Fruit fly (Drosophila melanogaster) whole organism, embryonic: ENCODE results near the gene SmydA-2.
A peak's percentile ranks its signal among the peaks of the same experiment; 100 is the strongest.

Source experiments
- Antp ChIP-seq: fragments of 200-800 bp; sonication (Bioruptor generic); optimal IDR thresholded peaks from 3 replicates; lab custom pipeline; 2016; ENCODE audit warnings: missing biosample characterization, missing genetic modification characterization
- Atf3 ChIP-seq: fragments of 200-800 bp; sonication (Bioruptor generic); optimal IDR thresholded peaks from 3 replicates; lab custom pipeline; 2016; ENCODE audit warnings: missing biosample characterization, missing genetic modification characterization
- CG10959 ChIP-seq: fragments of 200-800 bp; sonication (Bioruptor generic); IDR thresholded peaks from 2 replicates; pipeline ENCODE4 v1.3.6; 2022; ENCODE audit warnings: missing biosample characterization, missing genetic modification characterization
- CG11696 ChIP-seq: fragments of 200-800 bp; sonication (Bioruptor generic); IDR thresholded peaks from 2 replicates; pipeline ENCODE4 v1.3.6; 2022; ENCODE audit warnings: missing biosample characterization, missing genetic modification characterization
- CG13624 ChIP-seq: fragments of 200-800 bp; sonication (Bioruptor generic); optimal IDR thresholded peaks from 2 replicates; lab custom pipeline; 2016; ENCODE audit warnings: missing biosample characterization, missing genetic modification characterization
- CG15514 ChIP-seq: fragments of 200-800 bp; sonication (Bioruptor generic); optimal IDR thresholded peaks from 3 replicates; lab custom pipeline; 2017; ENCODE audit warnings: missing biosample characterization, missing genetic modification characterization, mild to moderate bottlenecking, moderate library complexity, missing genetic modification reagents
- CG16779 ChIP-seq: fragments of 200-800 bp; sonication (Bioruptor generic); IDR thresholded peaks from 2 replicates; pipeline ENCODE4 v1.3.6; 2022; ENCODE audit warnings: missing biosample characterization, missing genetic modification characterization
- CG17359 ChIP-seq: fragments of 200-800 bp; sonication (Bioruptor generic); optimal IDR thresholded peaks from 3 replicates; lab custom pipeline; 2018; ENCODE audit warnings: missing biosample characterization, mild to moderate bottlenecking, missing genetic modification characterization, moderate library complexity
- CG17385 ChIP-seq: fragments of 200-800 bp; sonication (Bioruptor generic); optimal IDR thresholded peaks from 3 replicates; lab custom pipeline; 2018; ENCODE audit warnings: missing biosample characterization, mild to moderate bottlenecking, missing genetic modification characterization
- CG17612 ChIP-seq: fragments of 200-800 bp; sonication (Bioruptor generic); IDR thresholded peaks from 2 replicates; pipeline ENCODE4 v1.3.6; 2022; ENCODE audit warnings: missing biosample characterization, missing genetic modification characterization
- CG17802 ChIP-seq: fragments of 200-800 bp; sonication (Bioruptor generic); optimal IDR thresholded peaks from 2 replicates; lab custom pipeline; 2018; ENCODE audit warnings: missing biosample characterization, mild to moderate bottlenecking, missing genetic modification characterization, moderate library complexity
- CG2120 ChIP-seq: fragments of 200-800 bp; sonication (Bioruptor generic); optimal IDR thresholded peaks from 3 replicates; lab custom pipeline; 2016; ENCODE audit warnings: missing biosample characterization, missing genetic modification characterization
- CG2199 ChIP-seq: fragments of 200-800 bp; sonication (Bioruptor generic); IDR thresholded peaks from 3 replicates; pipeline ENCODE4 v1.3.6; 2022; ENCODE audit warnings: missing biosample characterization, missing genetic modification characterization
- CG31224 ChIP-seq: fragments of 200-800 bp; sonication (Bioruptor generic); IDR thresholded peaks from 2 replicates; pipeline ENCODE4 v1.3.6; 2022; ENCODE audit warnings: missing biosample characterization, missing genetic modification characterization
- CG32767 ChIP-seq: fragments of 200-800 bp; sonication (Bioruptor generic); IDR thresholded peaks from 2 replicates; pipeline ENCODE4 v1.3.6; 2022; ENCODE audit warnings: missing biosample characterization, missing genetic modification characterization
- CG3281 ChIP-seq: fragments of 200-800 bp; sonication (Bioruptor generic); optimal IDR thresholded peaks from 3 replicates; lab custom pipeline; 2017; ENCODE audit warnings: missing biosample characterization, mild to moderate bottlenecking, missing genetic modification characterization
- CG34376 ChIP-seq: fragments of 200-800 bp; sonication (Bioruptor generic); optimal IDR thresholded peaks from 2 replicates; lab custom pipeline; 2018; ENCODE audit warnings: missing biosample characterization, mild to moderate bottlenecking, missing genetic modification characterization
- CG4424 ChIP-seq: fragments of 200-800 bp; sonication (Bioruptor generic); optimal IDR thresholded peaks from 3 replicates; lab custom pipeline; 2016; ENCODE audit warnings: missing biosample characterization, missing genetic modification characterization
- CG5180 ChIP-seq: fragments of 200-800 bp; sonication (Bioruptor generic); optimal IDR thresholded peaks from 3 replicates; lab custom pipeline; 2017; ENCODE audit warnings: missing biosample characterization, missing genetic modification characterization, mild to moderate bottlenecking, moderate library complexity, missing genetic modification reagents
- CG6272 ChIP-seq: fragments of 200-800 bp; sonication (Bioruptor generic); IDR thresholded peaks from 2 replicates; pipeline ENCODE4 v1.3.6; 2022; ENCODE audit warnings: missing biosample characterization, missing genetic modification characterization
- CG6813 ChIP-seq: fragments of 200-800 bp; sonication (Bioruptor generic); optimal IDR thresholded peaks from 2 replicates; lab custom pipeline; 2017; ENCODE audit warnings: missing biosample characterization, missing genetic modification characterization, mild to moderate bottlenecking, moderate library complexity, missing genetic modification reagents
- CG9609 ChIP-seq: fragments of 200-800 bp; sonication (Bioruptor generic); optimal IDR thresholded peaks from 3 replicates; lab custom pipeline; 2016; ENCODE audit warnings: missing biosample characterization, missing genetic modification characterization
- CG9817 ChIP-seq: fragments of 200-800 bp; sonication (Bioruptor generic); optimal IDR thresholded peaks from 2 replicates; lab custom pipeline; 2018; ENCODE audit warnings: missing biosample characterization, mild to moderate bottlenecking, missing genetic modification characterization, moderate library complexity
- CG9932 ChIP-seq: fragments of 200-800 bp; sonication (Bioruptor generic); IDR thresholded peaks from 2 replicates; pipeline ENCODE4 v1.3.6; 2022; ENCODE audit warnings: missing biosample characterization, missing genetic modification characterization
- CoRest ChIP-seq: fragments of 200-800 bp; sonication (Bioruptor generic); optimal IDR thresholded peaks from 3 replicates; lab custom pipeline; 2018; ENCODE audit warnings: missing biosample characterization, mild to moderate bottlenecking, missing genetic modification characterization, moderate library complexity
- Dbx ChIP-seq: fragments of 200-800 bp; sonication (Bioruptor generic); IDR thresholded peaks from 3 replicates; pipeline ENCODE4 v1.3.6; 2022; ENCODE audit warnings: missing biosample characterization, missing genetic modification characterization
- HHEX ChIP-seq: fragments of 200-800 bp; sonication (Bioruptor generic); optimal IDR thresholded peaks from 3 replicates; lab custom pipeline; 2017; ENCODE audit warnings: missing biosample characterization, mild to moderate bottlenecking, missing genetic modification characterization, missing genetic modification reagents
- HmgZ ChIP-seq: fragments of 200-800 bp; sonication (Bioruptor generic); optimal IDR thresholded peaks from 2 replicates; lab custom pipeline; 2018; ENCODE audit warnings: missing biosample characterization, mild to moderate bottlenecking, missing genetic modification characterization
- Hmx ChIP-seq: fragments of 200-800 bp; sonication (Bioruptor generic); optimal IDR thresholded peaks from 2 replicates; lab custom pipeline; 2016; ENCODE audit warnings: missing biosample characterization, missing genetic modification characterization
- Hr39 ChIP-seq: fragments of >200 bp; optimal IDR thresholded peaks from 2 replicates; lab custom pipeline; 2017
- Kr ChIP-seq: fragments of 200-800 bp; sonication (Bioruptor generic); optimal IDR thresholded peaks from 2 replicates; lab custom pipeline; 2017; ENCODE audit warnings: missing biosample characterization, mild to moderate bottlenecking, missing genetic modification characterization
- Lpt ChIP-seq: fragments of >200 bp; optimal IDR thresholded peaks from 2 replicates; lab custom pipeline; 2018; ENCODE audit warnings: missing biosample characterization, missing genetic modification characterization
- Max ChIP-seq: fragments of 200-800 bp; sonication (Bioruptor generic); optimal IDR thresholded peaks from 2 replicates; lab custom pipeline; 2016; ENCODE audit warnings: missing biosample characterization, mild to moderate bottlenecking, missing genetic modification characterization
- NC2α ChIP-seq: fragments of 200-800 bp; sonication (Bioruptor generic); optimal IDR thresholded peaks from 2 replicates; lab custom pipeline; 2016; ENCODE audit warnings: missing biosample characterization, missing genetic modification characterization
- Pdp1 ChIP-seq, 2 experiments: fragments of 200-800 bp; sonication (Bioruptor generic); optimal IDR thresholded peaks; 3 replicates each; lab custom pipeline; 2016; ENCODE audit warnings: missing biosample characterization in 2 of 2, missing genetic modification characterization in 2 of 2, mild to moderate bottlenecking in 1 of 2, moderate library complexity in 1 of 2
- ab ChIP-seq: fragments of 200-800 bp; sonication (Bioruptor generic); optimal IDR thresholded peaks from 2 replicates; lab custom pipeline; 2016; ENCODE audit warnings: missing biosample characterization, missing genetic modification characterization
- abd-A ChIP-seq: fragments of 200-800 bp; sonication (Bioruptor generic); optimal IDR thresholded peaks from 3 replicates; lab custom pipeline; 2019; ENCODE audit warnings: missing biosample characterization, mild to moderate bottlenecking, missing genetic modification characterization, moderate library complexity
- chif ChIP-seq, 2 experiments: fragments of 200-800 bp; sonication (Bioruptor generic); optimal IDR thresholded peaks; 3 replicates each; lab custom pipeline; 2016; ENCODE audit warnings: missing biosample characterization in 2 of 2, missing genetic modification characterization in 2 of 2
- chm ChIP-seq: fragments of 200-800 bp; sonication (Bioruptor generic); IDR thresholded peaks from 2 replicates; pipeline ENCODE4 v1.3.6; 2022; ENCODE audit warnings: missing biosample characterization, missing genetic modification characterization
- cwo ChIP-seq: fragments of 200-800 bp; sonication (Bioruptor generic); optimal IDR thresholded peaks from 3 replicates; lab custom pipeline; 2017; ENCODE audit warnings: missing biosample characterization, missing genetic modification characterization, mild to moderate bottlenecking, moderate library complexity, missing genetic modification reagents
- dan ChIP-seq: fragments of 200-800 bp; sonication (Bioruptor generic); IDR thresholded peaks from 2 replicates; pipeline ENCODE4 v1.3.6; 2022; ENCODE audit warnings: missing biosample characterization, missing genetic modification characterization
- fru ChIP-seq: fragments of >200 bp; optimal IDR thresholded peaks from 2 replicates; lab custom pipeline; 2017
- gro ChIP-seq: fragments of 200-800 bp; sonication (Bioruptor generic); optimal IDR thresholded peaks from 2 replicates; lab custom pipeline; 2016; ENCODE audit warnings: missing biosample characterization, missing genetic modification characterization
- kni ChIP-seq: fragments of 200-800 bp; sonication (Bioruptor generic); optimal IDR thresholded peaks from 3 replicates; lab custom pipeline; 2017; ENCODE audit warnings: mild to moderate bottlenecking, missing biosample characterization, missing genetic modification reagents, missing genetic modification characterization
- mam ChIP-seq: fragments of 200-800 bp; sonication (Bioruptor generic); optimal IDR thresholded peaks from 3 replicates; lab custom pipeline; 2016; ENCODE audit warnings: missing biosample characterization, missing genetic modification characterization
- org-1 ChIP-seq: fragments of 200-800 bp; sonication (Bioruptor generic); optimal IDR thresholded peaks from 2 replicates; lab custom pipeline; 2017; ENCODE audit warnings: missing biosample characterization, missing genetic modification characterization
- run ChIP-seq: fragments of 200-800 bp; sonication (Bioruptor generic); optimal IDR thresholded peaks from 3 replicates; lab custom pipeline; 2018; ENCODE audit warnings: missing biosample characterization, mild to moderate bottlenecking, missing genetic modification characterization
- slp2 ChIP-seq: fragments of 200-800 bp; sonication (Bioruptor generic); optimal IDR thresholded peaks from 2 replicates; lab custom pipeline; 2016; ENCODE audit warnings: missing biosample characterization, missing genetic modification characterization
- so ChIP-seq: fragments of 200-800 bp; sonication (Bioruptor generic); IDR thresholded peaks from 3 replicates; pipeline ENCODE4 v1.3.6; 2022; ENCODE audit warnings: missing biosample characterization, missing genetic modification characterization
- stwl ChIP-seq: fragments of 200-800 bp; sonication (Bioruptor generic); optimal IDR thresholded peaks from 3 replicates; lab custom pipeline; 2018; ENCODE audit warnings: missing biosample characterization, mild to moderate bottlenecking, missing genetic modification characterization, moderate library complexity
- tin ChIP-seq: fragments of 200-800 bp; sonication (Bioruptor generic); optimal IDR thresholded peaks from 3 replicates; lab custom pipeline; 2016; ENCODE audit warnings: missing biosample characterization, missing genetic modification characterization
- unpg ChIP-seq: fragments of 200-800 bp; sonication (Bioruptor generic); optimal IDR thresholded peaks from 3 replicates; lab custom pipeline; 2018; ENCODE audit warnings: missing biosample characterization, mild to moderate bottlenecking, missing genetic modification characterization, moderate library complexity

SmydA-2 gene

DNA sequence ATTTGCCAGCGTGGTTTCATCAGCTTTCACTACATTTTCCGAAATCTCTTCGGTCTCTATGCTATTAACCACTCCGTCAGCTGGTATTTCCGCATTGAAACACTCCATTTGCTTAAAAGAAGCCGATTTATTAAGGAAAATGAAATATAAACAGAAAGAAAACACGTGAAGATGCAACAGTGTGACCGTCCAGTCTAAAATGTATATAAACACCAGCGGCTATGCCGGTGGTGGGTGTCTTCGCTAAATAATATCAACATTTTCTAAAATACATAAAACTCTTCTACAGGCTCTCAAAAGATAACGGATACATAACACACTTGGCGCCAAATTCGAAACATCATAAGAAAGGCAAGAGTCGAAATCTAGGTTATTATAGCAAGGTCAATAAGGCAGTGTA, 2.6 kb downstream of the SmydA-2 start, which contains the start of gene CG3808 (continued):
- no peak for TF ChIP-seq CG17612 (GFP tag; lab: Robert Waterston, UW)
- peak; percentile 83 for TF ChIP-seq gro (GFP tag; lab: Kevin White, UChicago)
- no peak for TF ChIP-seq CG17359 (tag; lab: Kevin White, UChicago)
- peak; percentile 55 for TF ChIP-seq CoRest (tag; lab: Kevin White, UChicago)
- TF ChIP-seq Max: peak; percentile 93
- TF ChIP-seq CG16779 (GFP tag; lab: Robert Waterston, UW): no peak
- no peak for TF ChIP-seq CG17385 (GFP tag; lab: Kevin White, UChicago)
- peak; percentile 86 for TF ChIP-seq cwo (GFP tag; lab: Kevin White, UChicago)
- TF ChIP-seq tin (GFP tag; lab: Kevin White, UChicago): no peak
- TF ChIP-seq Atf3 (GFP tag; lab: Kevin White, UChicago): no peak
- no peak for TF ChIP-seq ab (GFP tag; lab: Kevin White, UChicago)
- peak; percentile 14 for TF ChIP-seq CG13624
- no peak for TF ChIP-seq Hmx (GFP tag; lab: Kevin White, UChicago)
- peak; percentile 73 for TF ChIP-seq HmgZ (tag; lab: Kevin White, UChicago)
- TF ChIP-seq org-1 (GFP tag; lab: Kevin White, UChicago): no peak
- peak; percentile 71; the same call in 2 of the 3 replicates for TF ChIP-seq CG2199 (GFP tag; lab: Robert Waterston, UW)
- TF ChIP-seq abd-A (tag; lab: Kevin White, UChicago): no peak
- TF ChIP-seq CG34376 (GFP tag; lab: Kevin White, UChicago): no peak
- peak in 1 of 2 experiments; percentile 6 for TF ChIP-seq chif (GFP tag; optimal IDR thresholded peaks at IDR 0.05; lab: Kevin White, UChicago)
- no peak; the same call in 1 of the 2 replicates for TF ChIP-seq CG31224 (GFP tag; lab: Robert Waterston, UW)
- TF ChIP-seq CG3281: no peak
- TF ChIP-seq CG4424 (GFP tag; lab: Kevin White, UChicago): no peak
- peak; percentile 18 to 49 for TF ChIP-seq Pdp1 (GFP tag; optimal IDR thresholded peaks at IDR 0.05; lab: Kevin White, UChicago)
- TF ChIP-seq unpg (GFP tag; lab: Kevin White, UChicago): no peak
- no peak for TF ChIP-seq CG9609 (GFP tag; lab: Kevin White, UChicago)
- TF ChIP-seq CG2120 (GFP tag; lab: Kevin White, UChicago): peak; percentile 33
- no peak for TF ChIP-seq CG32767 (GFP tag; lab: Robert Waterston, UW)
- TF ChIP-seq Dbx: no peak
- 0 out of 2 replicates have a peak, but pooled peaks have one; percentile 24 for TF ChIP-seq chm
- no peak for TF ChIP-seq Lpt (GFP tag; lab: Kevin White, UChicago)
- no peak for TF ChIP-seq fru (lab: Kevin White, UChicago)
- peak; percentile 5 for TF ChIP-seq Antp (GFP tag; lab: Kevin White, UChicago)
- no peak for TF ChIP-seq dan (GFP tag; lab: Robert Waterston, UW)
- TF ChIP-seq Hr39 (lab: Kevin White, UChicago): no peak
- TF ChIP-seq CG5180 (GFP tag; lab: Kevin White, UChicago): no peak
- TF ChIP-seq HHEX (GFP tag; lab: Kevin White, UChicago): no peak
- no peak for TF ChIP-seq slp2 (GFP tag; lab: Kevin White, UChicago)
- TF ChIP-seq CG6272 (GFP tag; lab: Robert Waterston, UW): no peak
- TF ChIP-seq CG6813: no peak
- no peak for TF ChIP-seq CG10959 (GFP tag; lab: Robert Waterston, UW)
- no peak for TF ChIP-seq run (tag; lab: Kevin White, UChicago)
- TF ChIP-seq stwl (tag; lab: Kevin White, UChicago): peak; percentile 68
- TF ChIP-seq mam: peak; percentile 45
- peak; percentile 6 for TF ChIP-seq CG9817
- peak; percentile 65 for TF ChIP-seq CG15514
- TF ChIP-seq CG11696 (GFP tag; lab: Robert Waterston, UW): no peak
- TF ChIP-seq kni (GFP tag; lab: Kevin White, UChicago): no peak
- peak; percentile 45 for TF ChIP-seq NC2α
- TF ChIP-seq so: 0 out of 3 replicates have a peak, but pooled peaks have one; percentile 8
- peak; percentile 29; the same call in 1 of the 2 replicates for TF ChIP-seq CG9932 (GFP tag; lab: Robert Waterston, UW)
- TF ChIP-seq CG17802 (tag; lab: Kevin White, UChicago): no peak
- no peak for TF ChIP-seq Kr (GFP tag; lab: Kevin White, UChicago)
